Worm (Caenorhabditis elegans): ENCODE data around the gene C07E3.3.
A peak's percentile ranks its signal among the peaks of the same experiment; 100 is the strongest.

The C07E3.3 gene

ce11 chrII:10357468-10358007 lies at the start of gene C07E3.3:
Gene C07E3.3, minus strand, starts transcription at chrII:10357518.
- TF ChIP-seq ceh-2 (tag; optimal IDR thresholded peaks at IDR 0.05): no peak
- TF ChIP-seq syd-9 (tag; optimal IDR thresholded peaks at IDR 0.05): no peak
- no peak for TF ChIP-seq sdc-2 (tag; optimal IDR thresholded peaks at IDR 0.05)
- no peak for TF ChIP-seq pros-1 (tag; optimal IDR thresholded peaks at IDR 0.05)
- TF ChIP-seq tbx-2 (tag; optimal IDR thresholded peaks at IDR 0.05): no peak
- TF ChIP-seq lim-6 (tag; optimal IDR thresholded peaks at IDR 0.05): no peak
- no peak for TF ChIP-seq dve-1 (tag; optimal IDR thresholded peaks at IDR 0.05)
- TF ChIP-seq unc-3 (GFP tag; conservative IDR thresholded peaks at IDR 0.05): no peak
- no peak for TF ChIP-seq unc-3 (tag; optimal IDR thresholded peaks at IDR 0.05)
- TF ChIP-seq ceh-14 (tag; optimal IDR thresholded peaks at IDR 0.05): no peak
- no peak for TF ChIP-seq pag-3 (tag; optimal IDR thresholded peaks at IDR 0.05; ENCODE audit: borderline replicate concordance)
- TF ChIP-seq pha-2 (tag; optimal IDR thresholded peaks at IDR 0.05): no peak
- no peak for TF ChIP-seq ceh-45 (GFP tag; IDR thresholded peaks at IDR 0.05)
- no peak for TF ChIP-seq unc-55 (GFP tag; optimal IDR thresholded peaks at IDR 0.05)
- no peak for TF ChIP-seq madf-2 (tag; optimal IDR thresholded peaks at IDR 0.05)

- TF ChIP-seq ceh-22 (tag; optimal IDR thresholded peaks at IDR 0.05): no peak
- no peak for TF ChIP-seq fax-1 (tag; optimal IDR thresholded peaks at IDR 0.05)
- no peak for TF ChIP-seq pax-1 (tag; optimal IDR thresholded peaks at IDR 0.05)
- TF ChIP-seq hlh-15 (tag; optimal IDR thresholded peaks at IDR 0.05): no peak
- TF ChIP-seq elt-2 (tag; optimal IDR thresholded peaks at IDR 0.05): peak; percentile 67
These were observed 45.7 kb upstream of the C07E3.3 start for ce11 chrII:10402991-10403390.

ce11 chrII:10396578-10396977 lies 39.3 kb upstream of the C07E3.3 start, which contains the start of gene T09F3.5:
Gene T09F3.5, plus strand, starts transcription at chrII:10396878.
- TF ChIP-seq pat-9 (tag; optimal IDR thresholded peaks at IDR 0.05) (no peak), ceh-22 (tag; optimal IDR thresholded peaks at IDR 0.05) (no peak), T23F11.4 (GFP tag; optimal IDR thresholded peaks at IDR 0.05) (no peak), sox-4 (tag; optimal IDR thresholded peaks at IDR 0.05) (no peak), hlh-13 (GFP tag; optimal IDR thresholded peaks at IDR 0.05) (no peak)

ce11 chrII:10395303-10395757 lies 38.0 kb upstream of the C07E3.3 start, which contains the start of gene T09F3.4:
Gene T09F3.4, plus strand, starts transcription at chrII:10395707.
- TF ChIP-seq syd-9 (tag; optimal IDR thresholded peaks at IDR 0.05) (no peak), zip-5 (tag; optimal IDR thresholded peaks at IDR 0.05) (peak; percentile 29), gmeb-2 (tag; optimal IDR thresholded peaks at IDR 0.05) (no peak), tbx-7 (tag; optimal IDR thresholded peaks at IDR 0.05) (peak; percentile 48), fkh-6 (tag; optimal IDR thresholded peaks at IDR 0.05) (peak; percentile 15), ceh-19 (GFP tag; optimal IDR thresholded peaks at IDR 0.05) (no peak), eyg-1 (tag; optimal IDR thresholded peaks at IDR 0.05) (no peak), Y22D7AL.16 (tag; optimal IDR thresholded peaks at IDR 0.05) (no peak), madf-2 (tag; optimal IDR thresholded peaks at IDR 0.05) (no peak), nhr-11 (tag; optimal IDR thresholded peaks at IDR 0.05) (no peak), ceh-24 (tag; optimal IDR thresholded peaks at IDR 0.05) (no peak), ama-1 (optimal IDR thresholded peaks at IDR 0.05) (no peak), C38D4.7 (GFP tag; optimal IDR thresholded peaks at IDR 0.05) (no peak), hlh-15 (tag; optimal IDR thresholded peaks at IDR 0.05) (no peak), nfya-1 (tag; optimal IDR thresholded peaks at IDR 0.05) (no peak), ceh-2 (tag; optimal IDR thresholded peaks at IDR 0.05) (peak; percentile 69), ceh-48 (tag; optimal IDR thresholded peaks at IDR 0.05) (no peak), ttx-3 (tag; optimal IDR thresholded peaks at IDR 0.05) (no peak), tbx-2 (tag; optimal IDR thresholded peaks at IDR 0.05) (peak; percentile 70), npax-4 (tag; optimal IDR thresholded peaks at IDR 0.05) (no peak), sox-4 (tag; optimal IDR thresholded peaks at IDR 0.05) (no peak), elt-2 (tag; optimal IDR thresholded peaks at IDR 0.05) (peak; percentile 28), ets-4 (tag; optimal IDR thresholded peaks at IDR 0.05) (peak; percentile 64), ceh-31 (tag; optimal IDR thresholded peaks at IDR 0.05) (peak; percentile 70), C08G9.2 (tag; optimal IDR thresholded peaks at IDR 0.05) (peak; percentile 80), ref-2 (tag; optimal IDR thresholded peaks at IDR 0.05) (no peak), hlh-6 (tag; optimal IDR thresholded peaks at IDR 0.05) (no peak)
